Worm (Caenorhabditis elegans) whole organism, L4/young adult: Measurements from ENCODE around the gene cpg-2.
A peak's percentile ranks its signal among the peaks of the same experiment; 100 is the strongest.

Experiments
- W03F9.2 ChIP-seq: fragments of 150-350 bp; optimal IDR thresholded peaks from 2 replicates; lab custom pipeline; 2014; ENCODE audit warnings: missing biosample characterization, missing genetic modification characterization
- dao-5 ChIP-seq: sonication (generic microtip); optimal IDR thresholded peaks from 2 replicates; lab custom pipeline; 2016; ENCODE audit warnings: missing genotype, missing genetic modification characterization, moderate library complexity, missing compliant biosample characterization
- him-1 ChIP-seq: sonication (generic microtip); optimal IDR thresholded peaks from 2 replicates; lab custom pipeline; 2016; ENCODE audit warnings: missing genotype, missing genetic modification reagents, missing genetic modification characterization, missing compliant biosample characterization

ce11 chrIII:7101814-7102477, 1.8 kb downstream of the cpg-2 start:
- TF ChIP-seq him-1 (tag; lab: Kevin White, UChicago) = no peak
- TF ChIP-seq dao-5 (tag; lab: Kevin White, UChicago) = no peak
- TF ChIP-seq W03F9.2 (tag; lab: Kevin White, UChicago) = peak; percentile 21
